Worm (Caenorhabditis elegans) whole organism, L4/young adult: ENCODE data around the gene sru-24.

Experiments
- W03F9.2 ChIP-seq: fragments of 150-350 bp; optimal IDR thresholded peaks from 2 replicates; lab custom pipeline; 2014; ENCODE audit warnings: missing biosample characterization, missing genetic modification characterization
- dao-5 ChIP-seq: sonication (generic microtip); optimal IDR thresholded peaks from 2 replicates; lab custom pipeline; 2016; ENCODE audit warnings: missing genotype, missing genetic modification characterization, moderate library complexity, missing compliant biosample characterization
- him-1 ChIP-seq: sonication (generic microtip); optimal IDR thresholded peaks from 2 replicates; lab custom pipeline; 2016; ENCODE audit warnings: missing genotype, missing genetic modification reagents, missing genetic modification characterization, missing compliant biosample characterization

sru-24 gene

DNA sequence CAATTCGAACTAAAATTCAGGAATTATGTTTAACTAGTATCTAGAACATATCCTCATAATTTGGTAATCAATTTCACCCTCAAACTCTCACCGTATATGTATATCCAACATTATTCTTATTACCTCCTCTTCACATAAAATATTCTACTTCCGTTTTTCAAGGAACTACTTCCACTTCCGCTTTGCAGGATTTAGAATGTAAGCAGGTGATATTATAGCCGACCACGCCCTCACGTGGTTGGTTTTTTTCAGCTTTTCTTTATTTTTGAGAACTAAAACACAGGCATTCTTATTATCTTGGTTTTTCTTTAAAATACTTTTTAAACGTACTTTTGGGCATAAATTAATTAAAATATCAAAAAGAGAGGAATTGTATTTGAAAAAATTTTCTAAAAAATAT, 53.3 kb downstream of the sru-24 start:
- no peak for TF ChIP-seq dao-5
- TF ChIP-seq W03F9.2 (tag; lab: Kevin White, UChicago) = no peak
- TF ChIP-seq him-1 (tag; lab: Kevin White, UChicago) = no peak
